Fruit fly (Drosophila melanogaster) whole organism, embryonic: ENCODE measurements around the gene flw.

Experiments
- Antp ChIP-seq: fragments of 200-800 bp; sonication (Bioruptor generic); optimal IDR thresholded peaks from 3 replicates; lab custom pipeline; 2016; ENCODE audit warnings: missing biosample characterization, missing genetic modification characterization
- BEAF-32 ChIP-seq: fragments of 200-800 bp; sonication (Bioruptor generic); optimal IDR thresholded peaks from 3 replicates; lab custom pipeline; 2017; ENCODE audit warnings: missing biosample characterization, missing genetic modification characterization, mild to moderate bottlenecking, moderate library complexity, missing genetic modification reagents
- CG10321 ChIP-seq: fragments of 200-800 bp; sonication (Bioruptor generic); IDR thresholded peaks from 2 replicates; pipeline ENCODE4 v1.3.6; 2022; ENCODE audit warnings: missing biosample characterization, missing genetic modification characterization
- CG11723 ChIP-seq: fragments of 200-800 bp; sonication (Bioruptor generic); optimal IDR thresholded peaks from 2 replicates; lab custom pipeline; 2017; ENCODE audit warnings: missing biosample characterization, mild to moderate bottlenecking, missing genetic modification characterization
- CG12071 ChIP-seq: fragments of 200-800 bp; sonication (Bioruptor generic); optimal IDR thresholded peaks from 3 replicates; lab custom pipeline; 2018; ENCODE audit warnings: missing biosample characterization, mild to moderate bottlenecking, missing genetic modification characterization
- CG13775 ChIP-seq: fragments of 200-800 bp; sonication (Bioruptor generic); optimal IDR thresholded peaks from 3 replicates; lab custom pipeline; 2017; ENCODE audit warnings: missing biosample characterization, mild to moderate bottlenecking, missing genetic modification characterization
- CG1529 ChIP-seq: fragments of 200-800 bp; sonication (Bioruptor generic); optimal IDR thresholded peaks from 3 replicates; lab custom pipeline; 2018; ENCODE audit warnings: missing biosample characterization, missing genetic modification characterization
- CG1602 ChIP-seq: fragments of 200-800 bp; sonication (Bioruptor generic); optimal IDR thresholded peaks from 3 replicates; lab custom pipeline; 2016; ENCODE audit warnings: missing biosample characterization, missing genetic modification characterization
- CG17186 ChIP-seq: fragments of 200-800 bp; sonication (Bioruptor generic); optimal IDR thresholded peaks from 3 replicates; lab custom pipeline; 2017; ENCODE audit warnings: missing biosample characterization, missing genetic modification reagents, missing genetic modification characterization
- CG2116 ChIP-seq: fragments of 200-800 bp; sonication (Bioruptor generic); optimal IDR thresholded peaks from 3 replicates; lab custom pipeline; 2018; ENCODE audit warnings: missing biosample characterization, mild to moderate bottlenecking, missing genetic modification characterization
- CG32767 ChIP-seq: fragments of 200-800 bp; sonication (Bioruptor generic); IDR thresholded peaks from 2 replicates; pipeline ENCODE4 v1.3.6; 2022; ENCODE audit warnings: missing biosample characterization, missing genetic modification characterization
- CG3407 ChIP-seq: fragments of 200-800 bp; sonication (Bioruptor generic); optimal IDR thresholded peaks from 2 replicates; lab custom pipeline; 2018; ENCODE audit warnings: missing biosample characterization, mild to moderate bottlenecking, missing genetic modification characterization
- CG34224 ChIP-seq: fragments of 200-800 bp; sonication (Bioruptor generic); IDR thresholded peaks from 3 replicates; pipeline ENCODE4 v1.3.6; 2022; ENCODE audit warnings: missing biosample characterization, missing genetic modification characterization; ENCODE audit not compliant: partially characterized antibody
- CG42726 ChIP-seq: fragments of 200-800 bp; sonication (Bioruptor generic); IDR thresholded peaks from 2 replicates; pipeline ENCODE4 v1.3.6; 2022; ENCODE audit warnings: missing biosample characterization, missing genetic modification characterization; ENCODE audit not compliant: partially characterized antibody
- CG4282 ChIP-seq: fragments of 200-800 bp; sonication (Bioruptor generic); optimal IDR thresholded peaks from 2 replicates; lab custom pipeline; 2016; ENCODE audit warnings: missing biosample characterization, missing genetic modification characterization
- CG5245 ChIP-seq: fragments of 200-800 bp; sonication (Bioruptor generic); optimal IDR thresholded peaks from 3 replicates; lab custom pipeline; 2016; ENCODE audit warnings: missing biosample characterization, missing genetic modification characterization
- Dip2 ChIP-seq: fragments of 200-800 bp; sonication (Bioruptor generic); IDR thresholded peaks from 2 replicates; pipeline ENCODE4 v1.3.6; 2022; ENCODE audit warnings: missing biosample characterization, missing genetic modification characterization
- Dip3 ChIP-seq: fragments of 200-800 bp; sonication (Bioruptor generic); optimal IDR thresholded peaks from 3 replicates; lab custom pipeline; 2016; ENCODE audit warnings: missing biosample characterization, missing genetic modification characterization
- Doc3 ChIP-seq: fragments of 200-800 bp; sonication (Bioruptor generic); IDR thresholded peaks from 3 replicates; pipeline ENCODE4 v1.3.6; 2022; ENCODE audit warnings: missing biosample characterization, missing genetic modification characterization; ENCODE audit not compliant: partially characterized antibody
- Dp ChIP-seq: fragments of 200-800 bp; sonication (Bioruptor generic); optimal IDR thresholded peaks from 2 replicates; lab custom pipeline; 2018; ENCODE audit warnings: missing biosample characterization, mild to moderate bottlenecking, missing genetic modification characterization, moderate library complexity
- E2f2 ChIP-seq: fragments of 200-800 bp; sonication (Bioruptor generic); IDR thresholded peaks from 2 replicates; pipeline ENCODE4 v1.3.6; 2022; ENCODE audit warnings: missing biosample characterization, missing genetic modification characterization
- Elba2 ChIP-seq: fragments of 200-800 bp; sonication (Bioruptor generic); optimal IDR thresholded peaks from 3 replicates; lab custom pipeline; 2016; ENCODE audit warnings: missing biosample characterization, missing genetic modification characterization
- Ets65A ChIP-seq: fragments of 200-800 bp; sonication (Bioruptor generic); peaks from one replicate; lab custom pipeline; 2016; ENCODE audit warnings: missing biosample characterization, missing genetic modification characterization
- HHEX ChIP-seq: fragments of 200-800 bp; sonication (Bioruptor generic); optimal IDR thresholded peaks from 3 replicates; lab custom pipeline; 2017; ENCODE audit warnings: missing biosample characterization, mild to moderate bottlenecking, missing genetic modification characterization, missing genetic modification reagents
- HLH4C ChIP-seq: fragments of 200-800 bp; sonication (Bioruptor generic); IDR thresholded peaks from 3 replicates; pipeline ENCODE4 v1.3.6; 2022; ENCODE audit warnings: missing biosample characterization, missing genetic modification characterization; ENCODE audit not compliant: partially characterized antibody
- Jarid2 ChIP-seq: fragments of 200-800 bp; sonication (Bioruptor generic); optimal IDR thresholded peaks from 3 replicates; lab custom pipeline; 2017; ENCODE audit warnings: mild to moderate bottlenecking, missing biosample characterization, missing genetic modification reagents, missing genetic modification characterization
- MESR4 ChIP-seq: fragments of 200-800 bp; sonication (Bioruptor generic); optimal IDR thresholded peaks from 2 replicates; lab custom pipeline; 2018; ENCODE audit warnings: missing biosample characterization, mild to moderate bottlenecking, missing genetic modification characterization, moderate library complexity
- Med ChIP-seq: fragments of 200-800 bp; sonication (Bioruptor generic); peaks from one replicate; lab custom pipeline; 2016; ENCODE audit warnings: missing biosample characterization, missing genetic modification characterization, mild to moderate bottlenecking, inconsistent platforms, moderate library complexity
- Oli ChIP-seq: fragments of 200-800 bp; sonication (Bioruptor generic); optimal IDR thresholded peaks from 2 replicates; lab custom pipeline; 2018; ENCODE audit warnings: missing biosample characterization, mild to moderate bottlenecking, missing genetic modification characterization, moderate library complexity
- Sox100B ChIP-seq: fragments of 200-800 bp; sonication (Bioruptor generic); optimal IDR thresholded peaks from 3 replicates; lab custom pipeline; 2018; ENCODE audit warnings: missing biosample characterization, mild to moderate bottlenecking, missing genetic modification characterization
- YL-1 ChIP-seq: fragments of 200-800 bp; sonication (Bioruptor generic); optimal IDR thresholded peaks from 3 replicates; lab custom pipeline; 2017; ENCODE audit warnings: missing biosample characterization, mild to moderate bottlenecking, missing genetic modification characterization
- ase ChIP-seq: fragments of 200-800 bp; sonication (Bioruptor generic); IDR thresholded peaks from 3 replicates; pipeline ENCODE4 v1.3.6; 2022; ENCODE audit warnings: missing biosample characterization, missing genetic modification characterization
- bab2 ChIP-seq: fragments of 200-800 bp; sonication (Bioruptor generic); optimal IDR thresholded peaks from 2 replicates; lab custom pipeline; 2016; ENCODE audit warnings: missing biosample characterization, missing genetic modification characterization
- crc ChIP-seq: fragments of 200-800 bp; sonication (Bioruptor generic); optimal IDR thresholded peaks from 2 replicates; lab custom pipeline; 2016; ENCODE audit warnings: missing biosample characterization, missing genetic modification characterization
- crol ChIP-seq: fragments of 200-800 bp; sonication (Bioruptor generic); IDR thresholded peaks from 2 replicates; pipeline ENCODE4 v1.3.6; 2022; ENCODE audit warnings: missing biosample characterization, missing genetic modification characterization
- cwo ChIP-seq: fragments of 200-800 bp; sonication (Bioruptor generic); optimal IDR thresholded peaks from 3 replicates; lab custom pipeline; 2017; ENCODE audit warnings: missing biosample characterization, missing genetic modification characterization, mild to moderate bottlenecking, moderate library complexity, missing genetic modification reagents
- dati ChIP-seq: fragments of 200-800 bp; sonication (Bioruptor generic); IDR thresholded peaks from 2 replicates; pipeline ENCODE4 v1.3.6; 2022; ENCODE audit warnings: missing biosample characterization, missing genetic modification characterization
- disco-r ChIP-seq: fragments of 200-800 bp; sonication (Bioruptor generic); optimal IDR thresholded peaks from 2 replicates; lab custom pipeline; 2016; ENCODE audit warnings: missing biosample characterization, missing genetic modification characterization
- fu2 ChIP-seq: fragments of 200-800 bp; sonication (Bioruptor generic); optimal IDR thresholded peaks from 2 replicates; lab custom pipeline; 2016; ENCODE audit warnings: missing biosample characterization, missing genetic modification characterization
- her ChIP-seq: fragments of 200-800 bp; sonication (Bioruptor generic); optimal IDR thresholded peaks from 2 replicates; lab custom pipeline; 2016; ENCODE audit warnings: missing biosample characterization, missing genetic modification characterization
- mld ChIP-seq: fragments of 200-800 bp; sonication (Bioruptor generic); IDR thresholded peaks from 3 replicates; pipeline ENCODE4 v1.3.6; 2022; ENCODE audit warnings: missing biosample characterization, missing genetic modification characterization; ENCODE audit not compliant: partially characterized antibody
- nau ChIP-seq: fragments of 200-800 bp; sonication (Bioruptor generic); optimal IDR thresholded peaks from 3 replicates; lab custom pipeline; 2017; ENCODE audit warnings: missing biosample characterization, mild to moderate bottlenecking, missing genetic modification characterization, missing genetic modification reagents
- nom ChIP-seq: fragments of 200-800 bp; sonication (Bioruptor generic); optimal IDR thresholded peaks from 2 replicates; lab custom pipeline; 2017; ENCODE audit warnings: missing biosample characterization, missing genetic modification characterization, mild to moderate bottlenecking, moderate library complexity, missing genetic modification reagents
- p53 ChIP-seq: fragments of 200-800 bp; sonication (Bioruptor generic); optimal IDR thresholded peaks from 2 replicates; lab custom pipeline; 2016; ENCODE audit warnings: missing biosample characterization, missing genetic modification characterization
- pzg ChIP-seq: fragments of 200-800 bp; sonication (Bioruptor generic); optimal IDR thresholded peaks from 3 replicates; lab custom pipeline; 2018; ENCODE audit warnings: missing biosample characterization, mild to moderate bottlenecking, missing genetic modification characterization, moderate library complexity
- ro ChIP-seq: fragments of 200-800 bp; sonication (Bioruptor generic); IDR thresholded peaks from 2 replicates; pipeline ENCODE4 v1.3.6; 2022; ENCODE audit warnings: missing biosample characterization, missing genetic modification characterization
- tap ChIP-seq: fragments of 200-800 bp; optimal IDR thresholded peaks from 3 replicates; lab custom pipeline; 2019; ENCODE audit warnings: missing biosample characterization, mild to moderate bottlenecking, missing genetic modification characterization, moderate library complexity
- trh ChIP-seq: fragments of 200-800 bp; sonication (Bioruptor generic); optimal IDR thresholded peaks from 2 replicates; lab custom pipeline; 2016; ENCODE audit warnings: missing biosample characterization, missing genetic modification characterization
- unpg ChIP-seq: fragments of 200-800 bp; sonication (Bioruptor generic); optimal IDR thresholded peaks from 3 replicates; lab custom pipeline; 2018; ENCODE audit warnings: missing biosample characterization, mild to moderate bottlenecking, missing genetic modification characterization, moderate library complexity
- usp ChIP-seq: fragments of >200 bp; optimal IDR thresholded peaks from 2 replicates; lab custom pipeline; 2017; ENCODE audit warnings: missing biosample characterization, missing genetic modification characterization
- vvl ChIP-seq: fragments of 200-800 bp; sonication (Bioruptor generic); IDR thresholded peaks from 2 replicates; pipeline ENCODE4 v1.3.6; 2022; ENCODE audit warnings: missing biosample characterization, missing genetic modification characterization

Gene flw

dm6 chrX:10385757-10386156 is at the start of gene flw, which contains the start of gene Psf3:
Gene flw, plus strand, starts transcription at chrX:10385960.
Gene Psf3, minus strand, starts transcription at chrX:10385861.
- TF ChIP-seq p53 (no peak), nau (GFP tag; lab: Kevin White, UChicago) (no peak), ase (GFP tag; lab: Robert Waterston, UW) (no peak), CG1529 (GFP tag; lab: Kevin White, UChicago) (no peak), HLH4C (GFP tag; lab: Robert Waterston, UW) (peak; percentile 61), Antp (GFP tag; lab: Kevin White, UChicago) (peak; percentile 4), crol (GFP tag; lab: Robert Waterston, UW) (no peak), CG2116 (GFP tag; lab: Kevin White, UChicago) (peak; percentile 32), YL-1 (peak; percentile 18), mld (GFP tag; lab: Robert Waterston, UW) (peak; percentile 27; the same call in 1 of the 3 replicates), Dip2 (GFP tag; lab: Robert Waterston, UW) (no peak), crc (GFP tag; lab: Kevin White, UChicago) (no peak), Elba2 (GFP tag; lab: Kevin White, UChicago) (no peak), CG10321 (no peak), CG32767 (GFP tag; lab: Robert Waterston, UW) (0 out of 2 replicates have a peak, but pooled peaks have one; percentile 25), Doc3 (peak; percentile 32; the same call in 2 of the 3 replicates), CG17186 (GFP tag; lab: Kevin White, UChicago) (peak; percentile 32), her (GFP tag; lab: Kevin White, UChicago) (peak; percentile 20), bab2 (GFP tag; lab: Kevin White, UChicago) (no peak), CG5245 (GFP tag; lab: Kevin White, UChicago) (peak; percentile 4), disco-r (no peak), cwo (GFP tag; lab: Kevin White, UChicago) (no peak), fu2 (GFP tag; lab: Kevin White, UChicago) (no peak), Jarid2 (GFP tag; lab: Kevin White, UChicago) (peak; percentile 52), ro (GFP tag; lab: Robert Waterston, UW) (no peak), pzg (peak; percentile 83), CG1602 (no peak), trh (GFP tag; lab: Kevin White, UChicago) (no peak), Oli (tag; lab: Kevin White, UChicago) (no peak), tap (tag; lab: Kevin White, UChicago) (peak; percentile 24), HHEX (no peak), dati (no peak), Ets65A (GFP tag; lab: Kevin White, UChicago) (peak; percentile 89), MESR4 (no peak), Dp (peak; percentile 43), CG42726 (GFP tag; lab: Robert Waterston, UW) (peak; percentile 61), usp (GFP tag; lab: Kevin White, UChicago) (no peak), E2f2 (GFP tag; lab: Robert Waterston, UW) (peak; percentile 55), unpg (GFP tag; lab: Kevin White, UChicago) (no peak), Sox100B (no peak), CG11723 (GFP tag; lab: Kevin White, UChicago) (no peak), CG4282 (GFP tag; lab: Kevin White, UChicago) (no peak), nom (GFP tag; lab: Kevin White, UChicago) (peak; percentile 15), Med (GFP tag; lab: Kevin White, UChicago) (peak; percentile 85), CG3407 (GFP tag; lab: Kevin White, UChicago) (no peak), CG34224 (GFP tag; lab: Robert Waterston, UW) (peak; percentile 56; the same call in 2 of the 3 replicates), vvl (GFP tag; lab: Robert Waterston, UW) (no peak; the same call in 1 of the 2 replicates), CG13775 (no peak), Dip3 (GFP tag; lab: Kevin White, UChicago) (peak; percentile 41), CG12071 (no peak), BEAF-32 (GFP tag; lab: Kevin White, UChicago) (peak; percentile 76)
